Fruit fly (Drosophila melanogaster) whole organism, prepupa: ENCODE results near the gene PpV.

Experiments
- CG10631 ChIP-seq: fragments of 200-800 bp; sonication (Bioruptor generic); optimal IDR thresholded peaks from 2 replicates; lab custom pipeline; 2016; ENCODE audit warnings: missing biosample characterization, missing genetic modification characterization
- CG10669 ChIP-seq: fragments of 200-800 bp; sonication (Bioruptor generic); optimal IDR thresholded peaks from 3 replicates; lab custom pipeline; 2018; ENCODE audit warnings: missing biosample characterization, mild to moderate bottlenecking, missing genetic modification characterization, moderate library complexity
- CG11762 ChIP-seq: fragments of 200-800 bp; sonication (Bioruptor generic); optimal IDR thresholded peaks from 3 replicates; lab custom pipeline; 2016; ENCODE audit warnings: missing biosample characterization, missing genetic modification characterization; ENCODE audit not compliant: insufficient read depth
- CG16779 ChIP-seq: fragments of 200-800 bp; sonication (Bioruptor generic); optimal IDR thresholded peaks from 3 replicates; lab custom pipeline; 2017; ENCODE audit warnings: missing biosample characterization, mild to moderate bottlenecking, missing genetic modification characterization
- CG32006 ChIP-seq: fragments of 200-800 bp; sonication (Bioruptor generic); optimal IDR thresholded peaks from 3 replicates; lab custom pipeline; 2017; ENCODE audit warnings: missing biosample characterization, mild to moderate bottlenecking, missing genetic modification characterization
- CG8632 ChIP-seq: fragments of 200-800 bp; sonication (Bioruptor generic); optimal IDR thresholded peaks from 3 replicates; lab custom pipeline; 2016; ENCODE audit warnings: missing biosample characterization, missing genetic modification characterization
- CG9139 ChIP-seq: fragments of 200-800 bp; sonication (Bioruptor generic); optimal IDR thresholded peaks from 3 replicates; lab custom pipeline; 2017; ENCODE audit warnings: missing biosample characterization, mild to moderate bottlenecking, missing genetic modification characterization
- Hr4 ChIP-seq: fragments of 200-800 bp; sonication (Bioruptor generic); optimal IDR thresholded peaks from 3 replicates; lab custom pipeline; 2016; ENCODE audit warnings: missing biosample characterization, missing genetic modification characterization
- Met ChIP-seq: fragments of 200-800 bp; sonication (Bioruptor generic); optimal IDR thresholded peaks from 3 replicates; lab custom pipeline; 2016; ENCODE audit warnings: missing biosample characterization, missing genetic modification characterization
- Sox102F ChIP-seq: fragments of 200-800 bp; sonication (Bioruptor generic); optimal IDR thresholded peaks from 2 replicates; lab custom pipeline; 2016; ENCODE audit warnings: missing biosample characterization, mild to moderate bottlenecking, missing genetic modification characterization
- fkh ChIP-seq: fragments of 200-800 bp; sonication (Bioruptor generic); optimal IDR thresholded peaks from 3 replicates; lab custom pipeline; 2017; ENCODE audit warnings: missing biosample characterization, mild to moderate bottlenecking, missing genetic modification characterization, moderate library complexity
- salr ChIP-seq, 2 experiments: fragments of 200-800 bp; sonication (Bioruptor generic); optimal IDR thresholded peaks; 3 replicates each; lab custom pipeline; 2016 to 2018; ENCODE audit warnings: missing biosample characterization in 2 of 2, missing genetic modification characterization in 2 of 2, mild to moderate bottlenecking in 1 of 2
- spab ChIP-seq: fragments of 200-800 bp; sonication (Bioruptor generic); optimal IDR thresholded peaks from 2 replicates; lab custom pipeline; 2017; ENCODE audit warnings: missing biosample characterization, mild to moderate bottlenecking, missing genetic modification characterization, missing genetic modification reagents
- ss ChIP-seq, 2 experiments: fragments of 200-800 bp; sonication (Bioruptor generic); optimal IDR thresholded peaks; 2 replicates in 1 of 2; 3 replicates in 1 of 2; lab custom pipeline; 2017 to 2018; ENCODE audit warnings: mild to moderate bottlenecking in 2 of 2, missing biosample characterization in 2 of 2, missing genetic modification characterization in 2 of 2, moderate library complexity in 1 of 2

DNA sequence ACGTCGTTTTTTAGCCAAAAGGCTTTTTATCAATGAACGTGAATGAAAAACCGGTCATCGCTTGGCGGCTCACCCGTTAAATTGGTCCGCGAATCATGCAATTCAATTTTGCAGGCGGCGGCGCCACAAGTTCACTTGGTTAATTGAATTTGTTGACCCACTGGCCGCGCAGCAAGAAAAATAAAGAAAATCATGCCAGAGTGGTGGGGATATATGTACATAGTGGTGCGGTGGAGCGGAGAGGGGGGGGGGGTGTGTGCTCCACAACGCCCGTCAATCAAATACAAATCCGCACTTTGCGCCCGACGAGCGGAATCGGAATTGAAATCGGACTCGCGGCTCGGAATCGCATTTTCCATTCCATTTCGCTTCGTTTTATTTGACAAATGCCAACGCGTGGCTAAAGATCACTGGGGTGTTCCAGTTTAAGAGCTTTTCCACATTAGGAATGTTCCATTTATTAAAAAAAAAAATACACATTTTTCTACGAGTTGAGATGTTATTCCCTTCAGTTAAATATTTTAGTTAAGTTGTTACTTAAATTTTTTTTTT is 15.2 kb downstream of the PpV start:
- TF ChIP-seq CG32006 (GFP tag; lab: Kevin White, UChicago) (no peak), ss (GFP tag; optimal IDR thresholded peaks at IDR 0.05; lab: Kevin White, UChicago) (no peak), Sox102F (GFP tag; lab: Kevin White, UChicago) (no peak), salr (GFP tag; optimal IDR thresholded peaks at IDR 0.05; lab: Kevin White, UChicago) (no peak), CG11762 (GFP tag; lab: Kevin White, UChicago) (no peak), fkh (GFP tag; lab: Kevin White, UChicago) (no peak), CG8632 (no peak), Met (GFP tag; lab: Kevin White, UChicago) (no peak), CG10669 (GFP tag; lab: Kevin White, UChicago) (no peak), Hr4 (GFP tag; lab: Kevin White, UChicago) (no peak), CG10631 (GFP tag; lab: Kevin White, UChicago) (no peak), CG9139 (GFP tag; lab: Kevin White, UChicago) (no peak), CG16779 (tag; lab: Kevin White, UChicago) (no peak), spab (GFP tag; lab: Kevin White, UChicago) (no peak)
